Worm (Caenorhabditis elegans) whole organism, L3 larva: ENCODE results near the gene srx-9.

Source experiments
- R02D3.7 ChIP-seq: fragments of 150-350 bp; optimal IDR thresholded peaks from 2 replicates; lab custom pipeline; 2014; ENCODE audit warnings: missing biosample characterization, missing genetic modification characterization
- ZK546.5 ChIP-seq: sonication (generic microtip); optimal IDR thresholded peaks from 2 replicates; lab custom pipeline; 2017; ENCODE audit warnings: missing biosample characterization, missing genetic modification characterization
- ceh-82 ChIP-seq: fragments of 150-350 bp; optimal IDR thresholded peaks from 2 replicates; lab custom pipeline; 2014; ENCODE audit warnings: missing biosample characterization, missing genetic modification characterization
- daf-12 ChIP-seq: fragments of 150-350 bp; optimal IDR thresholded peaks from 2 replicates; lab custom pipeline; 2014; ENCODE audit warnings: missing biosample characterization, missing genetic modification reagents, missing genetic modification characterization
- egl-27 ChIP-seq: sonication (generic microtip); optimal IDR thresholded peaks from 4 replicates; lab custom pipeline; 2017; ENCODE audit warnings: missing biosample characterization, missing genetic modification reagents, missing genetic modification characterization
- egl-5 ChIP-seq: fragments of 150-350 bp; optimal IDR thresholded peaks from 2 replicates; lab custom pipeline; 2017; ENCODE audit warnings: missing biosample characterization, missing genetic modification reagents, missing genetic modification characterization, inconsistent platforms
- elt-2 ChIP-seq: sonication (generic microtip); optimal IDR thresholded peaks from 2 replicates; lab custom pipeline; 2016; ENCODE audit warnings: missing genetic modification reagents, mild to moderate bottlenecking, missing genetic modification characterization, missing compliant biosample characterization
- elt-3 ChIP-seq, 3 experiments: fragments of 150-350 bp in 1 of 3; sonication (generic microtip) in 2 of 3; optimal IDR thresholded peaks; 2 replicates in 2 of 3; 4 replicates in 1 of 3; lab custom pipeline; 2014 to 2017; ENCODE audit warnings: missing biosample characterization in 3 of 3, missing genetic modification characterization in 3 of 3
- fkh-10 ChIP-seq: sonication (generic microtip); optimal IDR thresholded peaks from 2 replicates; lab custom pipeline; 2017; ENCODE audit warnings: missing biosample characterization, missing genetic modification reagents, missing genetic modification characterization
- fkh-2 ChIP-seq: fragments of 150-350 bp; optimal IDR thresholded peaks from 2 replicates; lab custom pipeline; 2014; ENCODE audit warnings: missing biosample characterization, missing genetic modification reagents, missing genetic modification characterization
- fos-1 ChIP-seq: fragments of 150-350 bp; optimal IDR thresholded peaks from 2 replicates; lab custom pipeline; 2014; ENCODE audit warnings: missing biosample characterization, missing genetic modification characterization
- hmg-11 ChIP-seq: sonication (generic microtip); optimal IDR thresholded peaks from 2 replicates; lab custom pipeline; 2016; ENCODE audit warnings: missing genetic modification characterization, missing compliant biosample characterization
- jun-1 ChIP-seq: fragments of 150-350 bp; optimal IDR thresholded peaks from 2 replicates; lab custom pipeline; 2014; ENCODE audit warnings: missing biosample characterization, missing genetic modification reagents, missing genetic modification characterization
- lin-15B ChIP-seq: fragments of 150-350 bp; optimal IDR thresholded peaks from 2 replicates; lab custom pipeline; 2014; ENCODE audit warnings: missing biosample characterization, missing genetic modification characterization
- lin-39 ChIP-seq: fragments of 150-350 bp; optimal IDR thresholded peaks from 2 replicates; lab custom pipeline; 2018; ENCODE audit warnings: missing biosample characterization, missing genetic modification reagents, missing genetic modification characterization
- lsy-12 ChIP-seq: sonication (generic microtip); optimal IDR thresholded peaks from 2 replicates; lab custom pipeline; 2016; ENCODE audit warnings: mild to moderate bottlenecking, missing genetic modification characterization, missing compliant biosample characterization
- mdl-1 ChIP-seq: fragments of 150-350 bp; optimal IDR thresholded peaks from 2 replicates; lab custom pipeline; 2014; ENCODE audit warnings: missing biosample characterization, missing genetic modification characterization
- nfya-1 ChIP-seq: sonication (generic microtip); optimal IDR thresholded peaks from 2 replicates; lab custom pipeline; 2017; ENCODE audit warnings: missing genetic modification characterization, mild to moderate bottlenecking, missing compliant biosample characterization, antibody characterized with exemption, moderate library complexity; ENCODE audit not compliant: insufficient read depth
- nhr-11 ChIP-seq: fragments of 150-350 bp; optimal IDR thresholded peaks from 2 replicates; lab custom pipeline; 2014; ENCODE audit warnings: missing biosample characterization, missing genetic modification characterization
- nhr-12 ChIP-seq: fragments of 150-350 bp; optimal IDR thresholded peaks from 2 replicates; lab custom pipeline; 2014; ENCODE audit warnings: missing biosample characterization, missing genetic modification characterization
- nhr-23 ChIP-seq: fragments of 150-350 bp; optimal IDR thresholded peaks from 2 replicates; lab custom pipeline; 2014; ENCODE audit warnings: missing biosample characterization, missing genetic modification reagents, missing genetic modification characterization
- nhr-237 ChIP-seq: fragments of 150-350 bp; optimal IDR thresholded peaks from 2 replicates; lab custom pipeline; 2014; ENCODE audit warnings: missing biosample characterization, missing genetic modification characterization
- nhr-25 ChIP-seq: sonication (generic microtip); optimal IDR thresholded peaks from 2 replicates; lab custom pipeline; 2017; ENCODE audit warnings: missing biosample characterization, missing genetic modification characterization
- nhr-28 ChIP-seq: fragments of 150-350 bp; optimal IDR thresholded peaks from 2 replicates; lab custom pipeline; 2014; ENCODE audit warnings: missing biosample characterization, missing genetic modification characterization
- nhr-43 ChIP-seq: sonication (generic microtip); optimal IDR thresholded peaks from 2 replicates; lab custom pipeline; 2016; ENCODE audit warnings: mild to moderate bottlenecking, missing genetic modification characterization, missing compliant biosample characterization; ENCODE audit not compliant: poor library complexity, severe bottlenecking
- nhr-67 ChIP-seq: fragments of 150-350 bp; optimal IDR thresholded peaks from 2 replicates; lab custom pipeline; 2014; ENCODE audit warnings: missing biosample characterization, missing genetic modification characterization
- nhr-77 ChIP-seq: fragments of 150-350 bp; optimal IDR thresholded peaks from 2 replicates; lab custom pipeline; 2014; ENCODE audit warnings: missing biosample characterization, missing genetic modification characterization
- pha-4 ChIP-seq: fragments of 150-350 bp; optimal IDR thresholded peaks from 2 replicates; lab custom pipeline; 2014; ENCODE audit warnings: missing biosample characterization, missing genetic modification reagents, missing genetic modification characterization
- pqm-1 ChIP-seq: fragments of 150-350 bp; optimal IDR thresholded peaks from 2 replicates; lab custom pipeline; 2017; ENCODE audit warnings: missing biosample characterization, missing genetic modification characterization, inconsistent platforms
- sea-2 ChIP-seq: fragments of 150-350 bp; sonication (generic microtip); optimal IDR thresholded peaks from 4 replicates; lab custom pipeline; 2014; ENCODE audit warnings: missing biosample characterization, missing genetic modification reagents, missing genetic modification characterization
- skn-1 ChIP-seq: fragments of 150-350 bp; optimal IDR thresholded peaks from 2 replicates; lab custom pipeline; 2014; ENCODE audit warnings: missing biosample characterization, missing genetic modification characterization
- snpc-4 ChIP-seq: fragments of 150-350 bp; optimal IDR thresholded peaks from 2 replicates; lab custom pipeline; 2014; ENCODE audit warnings: missing biosample characterization, missing genetic modification characterization
- unc-39 ChIP-seq: sonication (generic microtip); optimal IDR thresholded peaks from 4 replicates; lab custom pipeline; 2017; ENCODE audit warnings: missing biosample characterization, missing genetic modification characterization
- unc-62 ChIP-seq: fragments of 150-350 bp; sonication (generic microtip); optimal IDR thresholded peaks from 4 replicates; lab custom pipeline; 2014; ENCODE audit warnings: missing biosample characterization, missing genetic modification reagents, missing genetic modification characterization
- zag-1 ChIP-seq: fragments of 150-350 bp; optimal IDR thresholded peaks from 2 replicates; lab custom pipeline; 2014; ENCODE audit warnings: missing biosample characterization, missing genetic modification characterization
- ztf-11 ChIP-seq: fragments of 150-350 bp; optimal IDR thresholded peaks from 2 replicates; lab custom pipeline; 2014; ENCODE audit warnings: missing biosample characterization, missing genetic modification characterization

The srx-9 gene

DNA sequence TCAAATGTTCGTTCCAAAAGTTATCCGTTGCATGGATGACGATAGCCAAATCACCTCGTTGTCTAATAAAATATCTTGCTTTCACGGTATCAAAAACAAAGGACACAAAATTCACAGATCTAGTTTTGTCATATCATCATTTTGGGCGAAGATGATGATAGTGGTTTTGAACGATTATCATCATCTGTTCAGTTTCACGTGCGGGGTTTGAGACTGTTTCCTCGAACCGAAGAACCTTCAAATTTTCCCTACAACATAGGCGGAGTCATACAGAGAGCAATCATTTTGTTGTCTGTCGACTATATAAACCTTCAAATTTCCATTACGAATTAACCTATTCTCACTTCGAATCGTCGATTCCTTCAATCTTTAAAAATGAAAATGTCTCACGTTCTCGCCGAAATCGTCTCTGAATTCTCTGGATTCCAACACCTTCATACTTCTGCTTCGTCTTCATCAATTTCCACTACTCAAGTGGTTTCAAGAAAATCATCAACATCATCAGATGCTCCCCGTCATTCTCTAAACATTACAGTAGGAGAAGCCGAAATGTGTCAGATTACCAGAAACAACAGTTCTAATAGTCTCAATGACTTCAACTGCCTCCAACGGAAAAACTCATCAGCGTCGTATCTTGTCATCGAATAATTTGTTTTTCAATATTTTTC lies 18.0 kb upstream of the srx-9 start, which contains the start of gene F18E3.11 (continued):
- peak; percentile 71 for TF ChIP-seq nhr-25 (tag; lab: Kevin White, UChicago)
- TF ChIP-seq pha-4: no peak
- no peak for TF ChIP-seq jun-1 (tag; lab: Kevin White, UChicago)
- TF ChIP-seq nhr-237 (tag; lab: Kevin White, UChicago): no peak
- TF ChIP-seq nhr-12 (tag; lab: Kevin White, UChicago): no peak
- no peak for TF ChIP-seq hmg-11 (tag; lab: Kevin White, UChicago)
- TF ChIP-seq fkh-2 (tag; lab: Kevin White, UChicago): no peak
- TF ChIP-seq lin-39 (tag; lab: Kevin White, UChicago): no peak
- no peak for TF ChIP-seq nfya-1
- peak in 1 of 3 experiments; percentile 23 for TF ChIP-seq elt-3 (tag; optimal IDR thresholded peaks at IDR 0.05; lab: Kevin White, UChicago)
- TF ChIP-seq nhr-28 (tag; lab: Kevin White, UChicago): no peak
- TF ChIP-seq pqm-1 (tag; lab: Kevin White, UChicago): no peak
- TF ChIP-seq ZK546.5 (tag; lab: Kevin White, UChicago): no peak
- TF ChIP-seq ztf-11 (tag; lab: Kevin White, UChicago): no peak
- no peak for TF ChIP-seq unc-62 (GFP tag; lab: Kevin White, UChicago)
- TF ChIP-seq lin-15B (tag; lab: Kevin White, UChicago): no peak
- no peak for TF ChIP-seq mdl-1
- no peak for TF ChIP-seq fos-1 (tag; lab: Kevin White, UChicago)
- peak; percentile 71 for TF ChIP-seq nhr-23
- TF ChIP-seq daf-12 (tag; lab: Kevin White, UChicago): no peak

- TF ChIP-seq lin-39 (tag; lab: Kevin White, UChicago) (no peak), nhr-43 (no peak), lsy-12 (tag; lab: Kevin White, UChicago) (no peak), jun-1 (tag; lab: Kevin White, UChicago) (no peak), ztf-11 (tag; lab: Kevin White, UChicago) (no peak), ZK546.5 (tag; lab: Kevin White, UChicago) (no peak), R02D3.7 (no peak), nhr-11 (tag; lab: Kevin White, UChicago) (no peak), egl-27 (no peak), fkh-10 (GFP tag; lab: Kevin White, UChicago) (no peak), fkh-2 (tag; lab: Kevin White, UChicago) (no peak), skn-1 (no peak), egl-5 (tag; lab: Kevin White, UChicago) (no peak), fos-1 (tag; lab: Kevin White, UChicago) (no peak), hmg-11 (tag; lab: Kevin White, UChicago) (no peak), daf-12 (tag; lab: Kevin White, UChicago) (no peak)
Observed at ce11 chrV:7411695-7412094, 16.4 kb upstream of the srx-9 start, which contains the start of gene str-41. Gene str-41 (plus strand): TSS chrV:7411995.

DNA sequence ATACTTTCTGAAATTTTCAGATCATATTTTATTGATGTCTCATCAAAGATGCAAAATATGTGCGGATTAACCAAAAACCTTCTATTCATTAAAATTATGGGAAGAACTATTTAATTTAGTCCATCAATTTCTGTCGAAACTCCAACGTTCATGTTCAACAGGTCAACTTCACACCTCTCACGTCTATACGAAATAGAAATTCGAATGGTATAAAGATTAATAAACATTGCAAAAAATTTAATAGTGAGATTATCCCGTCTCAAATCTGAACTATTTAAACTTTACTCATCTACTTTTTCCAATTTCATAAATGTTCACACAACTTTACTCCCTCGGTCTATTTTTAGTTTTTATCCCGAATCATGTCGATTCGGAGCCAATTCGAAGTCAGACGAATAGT lies 14.3 kb upstream of the srx-9 start, which contains the start of gene R13D7.2:
R13D7.2 (plus strand) TSS at position 301 of the 400 bp plus-strand sequence.
- no peak for TF ChIP-seq elt-2 (tag; lab: Kevin White, UChicago)
- no peak for TF ChIP-seq nhr-11 (tag; lab: Kevin White, UChicago)
- TF ChIP-seq lin-15B (tag; lab: Kevin White, UChicago): no peak
- TF ChIP-seq fkh-10 (GFP tag; lab: Kevin White, UChicago): no peak
- TF ChIP-seq daf-12 (tag; lab: Kevin White, UChicago): no peak
- TF ChIP-seq nhr-28 (tag; lab: Kevin White, UChicago): no peak
- no peak for TF ChIP-seq unc-39 (tag; lab: Kevin White, UChicago)
- no peak for TF ChIP-seq pqm-1 (tag; lab: Kevin White, UChicago)
- TF ChIP-seq fos-1 (tag; lab: Kevin White, UChicago): no peak
- TF ChIP-seq zag-1: no peak
- no peak for TF ChIP-seq ZK546.5 (tag; lab: Kevin White, UChicago)
- TF ChIP-seq hmg-11 (tag; lab: Kevin White, UChicago): no peak
- no peak for TF ChIP-seq nhr-237 (tag; lab: Kevin White, UChicago)

DNA sequence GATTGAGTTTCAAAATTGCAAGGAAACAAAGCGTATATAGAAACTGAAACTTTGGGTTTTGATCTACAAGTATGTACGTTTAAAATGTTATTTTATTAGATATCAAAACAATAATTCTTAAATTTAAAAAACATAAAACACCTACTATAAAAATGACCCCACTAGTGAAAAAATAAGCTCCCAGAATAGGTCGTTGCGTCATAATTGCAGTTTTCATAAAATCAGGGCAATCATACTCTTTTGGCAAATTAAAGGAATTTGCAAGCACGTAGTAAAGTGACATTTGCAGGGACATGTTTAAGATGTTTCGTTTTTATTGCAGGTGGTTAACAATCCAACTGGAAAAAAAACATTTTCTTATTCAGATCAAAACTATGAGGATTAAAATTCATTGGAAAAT lies 13.3 kb upstream of the srx-9 start, which contains the start of gene srt-6:
srt-6 (minus strand) TSS at position 295 of the 400 bp plus-strand sequence.
- TF ChIP-seq fkh-10 (GFP tag; lab: Kevin White, UChicago): no peak
- TF ChIP-seq elt-3 (tag; optimal IDR thresholded peaks at IDR 0.05; lab: Kevin White, UChicago): no peak
- TF ChIP-seq nhr-77: no peak
- no peak for TF ChIP-seq ceh-82 (tag; lab: Kevin White, UChicago)
- no peak for TF ChIP-seq nhr-43
- TF ChIP-seq sea-2 (GFP tag; lab: Kevin White, UChicago): no peak
- no peak for TF ChIP-seq egl-27
- no peak for TF ChIP-seq snpc-4 (tag; lab: Kevin White, UChicago)
- TF ChIP-seq fkh-2 (tag; lab: Kevin White, UChicago): no peak
- TF ChIP-seq nhr-11 (tag; lab: Kevin White, UChicago): no peak
- no peak for TF ChIP-seq daf-12 (tag; lab: Kevin White, UChicago)
- TF ChIP-seq elt-2 (tag; lab: Kevin White, UChicago): no peak
- TF ChIP-seq nhr-237 (tag; lab: Kevin White, UChicago): no peak
- no peak for TF ChIP-seq mdl-1
- no peak for TF ChIP-seq unc-39 (tag; lab: Kevin White, UChicago)
- TF ChIP-seq nhr-67 (tag; lab: Kevin White, UChicago): no peak
